Fruit fly (Drosophila melanogaster): Measurements from ENCODE around the gene CG16711.

The CG16711 gene

DNA sequence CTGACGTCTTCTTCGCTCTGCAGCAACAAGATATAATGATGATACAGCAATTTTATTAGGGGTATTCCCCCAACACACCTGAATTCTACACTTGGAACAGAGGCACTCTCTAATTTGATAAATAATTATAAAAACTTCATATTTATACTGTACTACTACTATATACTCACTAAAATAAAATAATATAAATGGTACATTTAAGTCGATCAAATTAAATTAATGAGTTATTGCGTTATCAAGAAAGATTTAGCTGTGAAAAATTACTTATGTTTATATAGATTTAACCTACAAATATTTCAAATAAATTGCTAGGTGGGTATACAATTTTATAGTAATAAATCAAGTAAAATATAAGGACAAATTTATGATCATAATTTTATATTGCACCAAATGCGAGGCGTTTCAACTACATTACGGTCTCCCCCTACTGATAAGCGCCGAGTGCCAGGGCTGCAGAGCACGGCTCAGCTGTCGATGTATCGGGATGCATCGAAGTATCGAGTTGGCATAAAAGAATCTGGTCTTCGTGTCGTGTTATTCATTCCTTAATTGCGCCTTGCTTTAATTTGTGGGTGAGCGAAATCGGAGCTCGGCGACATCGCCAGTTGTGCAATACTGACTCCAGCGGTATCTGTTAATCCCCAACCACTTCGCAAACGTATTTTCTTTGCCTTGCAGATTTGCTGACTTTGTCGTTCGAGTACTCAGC, 9.9 kb downstream of the CG16711 start, which contains the start of gene vsg (continued):
- TF ChIP-seq unc-4 (GFP tag; IDR thresholded peaks at IDR 0.05; ENCODE audit: partially characterized antibody) (peak; percentile 75), CG1603 (tag; optimal IDR thresholded peaks at IDR 0.05) (peak; percentile 67), CG11456 (GFP tag; IDR thresholded peaks at IDR 0.05) (peak; percentile 76), br (optimal IDR thresholded peaks at IDR 0.05) (no peak), CG31365 (tag; optimal IDR thresholded peaks at IDR 0.05) (no peak), zf30C (GFP tag; optimal IDR thresholded peaks at IDR 0.05) (peak; percentile 13), zfh2 (GFP tag; optimal IDR thresholded peaks at IDR 0.05) (peak; percentile 67), gro (GFP tag; optimal IDR thresholded peaks at IDR 0.05) (no peak), run (tag; optimal IDR thresholded peaks at IDR 0.05) (peak; percentile 32), dysf (GFP tag; IDR thresholded peaks at IDR 0.05) (peak; percentile 78), inv (GFP tag; IDR thresholded peaks at IDR 0.05; ENCODE audit: partially characterized antibody) (peak; percentile 83), CG17829 (tag; optimal IDR thresholded peaks at IDR 0.05) (peak; percentile 85), Doc2 (GFP tag; IDR thresholded peaks at IDR 0.05) (no peak), CG4282 (GFP tag; optimal IDR thresholded peaks at IDR 0.05) (no peak), Drgx (GFP tag; IDR thresholded peaks at IDR 0.05) (peak; percentile 36; the same call in 1 of the 2 replicates)

DNA sequence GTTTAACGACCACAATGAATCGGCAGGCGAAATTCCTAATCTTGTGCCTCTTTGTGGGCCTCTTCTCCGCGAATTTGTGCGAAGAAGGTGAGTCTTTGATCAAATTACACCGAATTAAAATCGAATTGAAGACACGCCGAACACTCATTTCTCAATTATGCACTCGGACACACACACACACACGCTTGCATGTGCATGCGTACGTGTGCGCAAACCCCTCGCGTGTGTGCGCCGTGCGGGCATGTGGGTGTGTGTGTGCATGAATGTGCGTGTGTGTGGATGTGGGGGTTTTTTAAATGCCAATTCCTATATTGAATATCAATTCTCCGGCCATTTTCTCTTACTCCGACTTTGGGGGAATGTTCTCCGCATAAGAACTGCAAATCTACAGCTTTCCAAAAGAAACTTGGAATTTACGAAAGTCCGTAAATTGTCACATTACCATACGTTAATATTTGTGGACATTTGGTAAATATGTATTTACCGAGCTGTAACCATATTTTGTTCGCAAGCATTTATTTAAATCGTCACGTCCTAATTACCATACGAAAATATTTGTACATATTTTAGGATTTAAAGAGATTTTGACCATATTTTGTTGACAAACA, 10.5 kb downstream of the CG16711 start:
- TF ChIP-seq CG7963 (GFP tag; IDR thresholded peaks at IDR 0.05; ENCODE audit: partially characterized antibody): no peak
- TF ChIP-seq nerfin-1 (tag; optimal IDR thresholded peaks at IDR 0.05): peak; percentile 3
- TF ChIP-seq Trl (optimal IDR thresholded peaks at IDR 0.05): peak in 1 of 2 experiments; percentile 29
- no peak for TF ChIP-seq Trl (GFP tag; optimal IDR thresholded peaks at IDR 0.05)
- peak; percentile 93; the same call in 3 of the 4 replicates for TF ChIP-seq chinmo (GFP tag; IDR thresholded peaks at IDR 0.05; ENCODE audit: partially characterized antibody)
- no peak for TF ChIP-seq CG43689 (GFP tag; IDR thresholded peaks at IDR 0.05)
- TF ChIP-seq CG17912 (GFP tag; optimal IDR thresholded peaks at IDR 0.05): peak; percentile 2
- no peak for TF ChIP-seq CG30020 (tag; optimal IDR thresholded peaks at IDR 0.05)
- no peak for TF ChIP-seq CG11398 (GFP tag; optimal IDR thresholded peaks at IDR 0.05)
- no peak; the same call in 2 of the 3 replicates for TF ChIP-seq CG14860 (GFP tag; IDR thresholded peaks at IDR 0.05; ENCODE audit: partially characterized antibody)
- TF ChIP-seq dimm (GFP tag; IDR thresholded peaks at IDR 0.05): no peak
- TF ChIP-seq CG9437 (GFP tag; optimal IDR thresholded peaks at IDR 0.05): no peak
- no peak for TF ChIP-seq CTCF (GFP tag; optimal IDR thresholded peaks at IDR 0.05)
- no peak for TF ChIP-seq scrt (GFP tag; optimal IDR thresholded peaks at IDR 0.05)
- TF ChIP-seq CG8478 (optimal IDR thresholded peaks at IDR 0.05): peak; percentile 88
- no peak for TF ChIP-seq luna (GFP tag; optimal IDR thresholded peaks at IDR 0.05)
- no peak for TF ChIP-seq eyg (GFP tag; optimal IDR thresholded peaks at IDR 0.05)
- no peak for TF ChIP-seq al (GFP tag; IDR thresholded peaks at IDR 0.05)
- TF ChIP-seq CG17568 (GFP tag; optimal IDR thresholded peaks at IDR 0.05): no peak
- no peak for TF ChIP-seq CG7357 (GFP tag; IDR thresholded peaks at IDR 0.05)
- TF ChIP-seq onecut (GFP tag; IDR thresholded peaks at IDR 0.05): 0 out of 2 replicates have a peak, but pooled peaks have one; percentile 3
- no peak for TF ChIP-seq caup (GFP tag; optimal IDR thresholded peaks at IDR 0.05; ENCODE audit: severe bottlenecking)
- TF ChIP-seq Abd-B (GFP tag; optimal IDR thresholded peaks at IDR 0.05): no peak
- no peak for TF ChIP-seq Lim3 (GFP tag; IDR thresholded peaks at IDR 0.05)
- peak; percentile 22 for TF ChIP-seq CG4617 (GFP tag; optimal IDR thresholded peaks at IDR 0.05; ENCODE audit: borderline replicate concordance)
- TF ChIP-seq CG10431 (GFP tag; optimal IDR thresholded peaks at IDR 0.05): no peak
- no peak for TF ChIP-seq da (GFP tag; optimal IDR thresholded peaks at IDR 0.05)
- peak; percentile 14 for TF ChIP-seq nom (GFP tag; optimal IDR thresholded peaks at IDR 0.05)
- TF ChIP-seq CG13894 (tag; optimal IDR thresholded peaks at IDR 0.05): no peak
- TF ChIP-seq dan (GFP tag; IDR thresholded peaks at IDR 0.05): no peak
- 0 out of 2 replicates have a peak, but pooled peaks have one; percentile 17 for TF ChIP-seq CG14441 (GFP tag; IDR thresholded peaks at IDR 0.05)
- peak; percentile 100 for TF ChIP-seq cg (GFP tag; optimal IDR thresholded peaks at IDR 0.05)
- TF ChIP-seq yki (optimal IDR thresholded peaks at IDR 0.05): no peak
- TF ChIP-seq ci (GFP tag; IDR thresholded peaks at IDR 0.05): 0 out of 3 replicates have a peak, but pooled peaks have one; percentile 50
- no peak for TF ChIP-seq BtbVII (GFP tag; optimal IDR thresholded peaks at IDR 0.05)

Measured in whole organism, embryonic.